Worm (Caenorhabditis elegans) whole organism, L4/young adult: ENCODE results near the gene F47D12.3.

Experiments used
- W03F9.2 ChIP-seq: fragments of 150-350 bp; optimal IDR thresholded peaks from 2 replicates; lab custom pipeline; 2014; ENCODE audit warnings: missing biosample characterization, missing genetic modification characterization
- dao-5 ChIP-seq: sonication (generic microtip); optimal IDR thresholded peaks from 2 replicates; lab custom pipeline; 2016; ENCODE audit warnings: missing genotype, missing genetic modification characterization, moderate library complexity, missing compliant biosample characterization
- him-1 ChIP-seq: sonication (generic microtip); optimal IDR thresholded peaks from 2 replicates; lab custom pipeline; 2016; ENCODE audit warnings: missing genotype, missing genetic modification reagents, missing genetic modification characterization, missing compliant biosample characterization

ce11 chrIII:6324139-6324538 lies 25.9 kb downstream of the F47D12.3 start, which contains the start of gene C56G2.5:
- TF ChIP-seq him-1 (tag; lab: Kevin White, UChicago) (no peak), W03F9.2 (tag; lab: Kevin White, UChicago) (no peak), dao-5 (tag; lab: Kevin White, UChicago) (no peak)
